Fruit fly (Drosophila melanogaster) whole organism, wandering third instar larva: ENCODE results near the gene CG11893.
A peak's percentile ranks its signal among the peaks of the same experiment; 100 is the strongest.

Experiments
- Abd-B ChIP-seq: fragments of >200 bp; optimal IDR thresholded peaks from 2 replicates; lab custom pipeline; 2017; ENCODE audit warnings: missing biosample characterization, missing genetic modification characterization
- CG32264 ChIP-seq: fragments of 200-800 bp; sonication (Bioruptor generic); optimal IDR thresholded peaks from 2 replicates; lab custom pipeline; 2016; ENCODE audit warnings: missing biosample characterization, missing genetic modification characterization
- CG9705 ChIP-seq: fragments of 200-800 bp; sonication (Bioruptor generic); optimal IDR thresholded peaks from 2 replicates; lab custom pipeline; 2018; ENCODE audit warnings: missing biosample characterization, mild to moderate bottlenecking, missing genetic modification characterization
- CrebA ChIP-seq: fragments of 200-800 bp; sonication (Bioruptor generic); optimal IDR thresholded peaks from 2 replicates; lab custom pipeline; 2016; ENCODE audit warnings: missing biosample characterization, mild to moderate bottlenecking, missing genetic modification characterization, borderline replicate concordance
- Dfd ChIP-seq: fragments of >200 bp; optimal IDR thresholded peaks from 2 replicates; lab custom pipeline; 2017; ENCODE audit warnings: missing biosample characterization, missing genetic modification characterization
- Dif ChIP-seq: fragments of 200-275, 200-300 bp; sonication (Bioruptor generic); optimal IDR thresholded peaks from 2 replicates; lab custom pipeline; 2018; ENCODE audit warnings: missing biosample characterization, missing genetic modification characterization; ENCODE audit not compliant: partially characterized antibody
- GATAd ChIP-seq: sonication (Bioruptor generic); optimal IDR thresholded peaks from 2 replicates; lab custom pipeline; 2016; ENCODE audit warnings: missing biosample characterization, missing genetic modification characterization
- HLH106 ChIP-seq: fragments of 200-800 bp; optimal IDR thresholded peaks from 3 replicates; lab custom pipeline; 2019; ENCODE audit warnings: missing biosample characterization, mild to moderate bottlenecking, missing genetic modification characterization, moderate library complexity
- Hnf4 ChIP-seq: fragments of 200-800 bp; sonication (Bioruptor generic); optimal IDR thresholded peaks from 2 replicates; lab custom pipeline; 2016; ENCODE audit warnings: missing biosample characterization, mild to moderate bottlenecking, missing genetic modification characterization
- Hr78 ChIP-seq: fragments of >200 bp; optimal IDR thresholded peaks from 2 replicates; lab custom pipeline; 2017; ENCODE audit warnings: missing biosample characterization, missing genetic modification characterization
- Hr83 ChIP-seq: fragments of 200-300 bp; sonication (Bioruptor generic); optimal IDR thresholded peaks from 2 replicates; lab custom pipeline; 2016; ENCODE audit warnings: missing biosample characterization, mild to moderate bottlenecking, missing genetic modification characterization, moderate library complexity; ENCODE audit not compliant: poor library complexity, severe bottlenecking
- Jra ChIP-seq: sonication (Bioruptor generic); optimal IDR thresholded peaks from 2 replicates; lab custom pipeline; 2016; ENCODE audit warnings: missing biosample characterization, missing genetic modification characterization
- Mio ChIP-seq: sonication (Bioruptor generic); optimal IDR thresholded peaks from 2 replicates; lab custom pipeline; 2016; ENCODE audit warnings: missing biosample characterization, missing genetic modification characterization
- Myc ChIP-seq: fragments of >200 bp; optimal IDR thresholded peaks from 2 replicates; lab custom pipeline; 2017
- N ChIP-seq: fragments of >200 bp; optimal IDR thresholded peaks from 2 replicates; lab custom pipeline; 2018; ENCODE audit warnings: missing biosample characterization, missing external identifiers, missing genetic modification characterization
- OdsH ChIP-seq: fragments of 200-800 bp; sonication (Bioruptor generic); optimal IDR thresholded peaks from 2 replicates; lab custom pipeline; 2016; ENCODE audit warnings: missing biosample characterization, mild to moderate bottlenecking, missing genetic modification characterization
- Rel ChIP-seq, 2 experiments: fragments of 200-800 bp; sonication (Bioruptor generic) in 1 of 2; optimal IDR thresholded peaks; 2 replicates in 1 of 2; 3 replicates in 1 of 2; lab custom pipeline; 2016 to 2019; ENCODE audit warnings: mild to moderate bottlenecking in 2 of 2, missing biosample characterization in 2 of 2, missing genetic modification characterization in 2 of 2, moderate library complexity in 1 of 2
- Sp1 ChIP-seq: fragments of 200-800 bp; sonication (Bioruptor generic); optimal IDR thresholded peaks from 3 replicates; lab custom pipeline; 2019; ENCODE audit warnings: missing biosample characterization, mild to moderate bottlenecking, missing genetic modification characterization, moderate library complexity
- Vsx2 ChIP-seq: fragments of 200-300, 225-300 bp; sonication (Bioruptor generic); optimal IDR thresholded peaks from 2 replicates; lab custom pipeline; 2018; ENCODE audit warnings: missing biosample characterization, missing genetic modification characterization; ENCODE audit not compliant: partially characterized antibody
- br ChIP-seq: fragments of 200-800 bp; sonication (Bioruptor generic); optimal IDR thresholded peaks from 2 replicates; lab custom pipeline; 2016; ENCODE audit warnings: missing biosample characterization, missing genetic modification characterization
- brk ChIP-seq: fragments of 200-800 bp; sonication (Bioruptor generic); optimal IDR thresholded peaks from 2 replicates; lab custom pipeline; 2016; ENCODE audit warnings: missing biosample characterization, mild to moderate bottlenecking, missing genetic modification characterization
- dl ChIP-seq, 2 experiments: fragments of 175-275, 200-275 bp in 1 of 2; fragments of 200-275 bp in 1 of 2; sonication (Bioruptor generic); optimal IDR thresholded peaks; lab custom pipeline; 2018; ENCODE audit warnings: mild to moderate bottlenecking in 2 of 2, missing biosample characterization in 2 of 2, missing genetic modification characterization in 2 of 2, moderate library complexity in 2 of 2; ENCODE audit not compliant: partially characterized antibody in 2 of 2, insufficient read depth in 1 of 2
- dmrt93B ChIP-seq: fragments of 200-800 bp; sonication (Bioruptor generic); optimal IDR thresholded peaks from 2 replicates; lab custom pipeline; 2018; ENCODE audit warnings: missing biosample characterization, mild to moderate bottlenecking, missing genetic modification characterization
- dsf ChIP-seq: sonication (Bioruptor generic); optimal IDR thresholded peaks from 2 replicates; lab custom pipeline; 2016; ENCODE audit warnings: missing biosample characterization, missing genetic modification characterization, borderline replicate concordance
- ey ChIP-seq: fragments of 200-800 bp; sonication (Bioruptor generic); optimal IDR thresholded peaks from 2 replicates; lab custom pipeline; 2016; ENCODE audit warnings: missing biosample characterization, missing genetic modification characterization
- foxo ChIP-seq, 2 experiments: fragments of 200-800 bp; sonication (Bioruptor generic); optimal IDR thresholded peaks; 2 replicates in 1 of 2; 3 replicates in 1 of 2; lab custom pipeline; 2016 to 2017; ENCODE audit warnings: missing biosample characterization in 2 of 2, missing genetic modification characterization in 2 of 2
- fru ChIP-seq: fragments of 200-800 bp; sonication (Bioruptor generic); optimal IDR thresholded peaks from 3 replicates; lab custom pipeline; 2016; ENCODE audit warnings: missing biosample characterization, mild to moderate bottlenecking, missing genetic modification characterization
- h ChIP-seq: fragments of 200-800 bp; sonication (Bioruptor generic); optimal IDR thresholded peaks from 3 replicates; lab custom pipeline; 2016; ENCODE audit warnings: missing biosample characterization, mild to moderate bottlenecking, missing genetic modification characterization
- jim ChIP-seq: fragments of 175-275, 200-325 bp; sonication (Bioruptor generic); optimal IDR thresholded peaks from 2 replicates; lab custom pipeline; 2016; ENCODE audit warnings: missing biosample characterization, mild to moderate bottlenecking, missing genetic modification characterization
- lola ChIP-seq: fragments of >200 bp; optimal IDR thresholded peaks from 2 replicates; lab custom pipeline; 2017; ENCODE audit warnings: missing biosample characterization, missing genetic modification characterization
- pan ChIP-seq: fragments of >200 bp; optimal IDR thresholded peaks from 2 replicates; lab custom pipeline; 2017
- psq ChIP-seq: fragments of 200-800 bp; sonication (Bioruptor generic); optimal IDR thresholded peaks from 3 replicates; lab custom pipeline; 2017; ENCODE audit warnings: missing biosample characterization, mild to moderate bottlenecking, missing genetic modification characterization, moderate library complexity
- rgr ChIP-seq: fragments of 200-800 bp; sonication (Bioruptor generic); optimal IDR thresholded peaks from 3 replicates; lab custom pipeline; 2016; ENCODE audit warnings: missing biosample characterization, mild to moderate bottlenecking, missing genetic modification characterization
- sage ChIP-seq: fragments of 200-800 bp; sonication (Bioruptor generic); optimal IDR thresholded peaks from 2 replicates; lab custom pipeline; 2016; ENCODE audit warnings: missing biosample characterization, mild to moderate bottlenecking, missing genetic modification characterization
- sv ChIP-seq: fragments of 200-800 bp; sonication (Bioruptor generic); optimal IDR thresholded peaks from 3 replicates; lab custom pipeline; 2016; ENCODE audit warnings: missing biosample characterization, missing genetic modification characterization
- tai ChIP-seq: sonication (Bioruptor generic); optimal IDR thresholded peaks from 2 replicates; lab custom pipeline; 2016; ENCODE audit warnings: missing biosample characterization, missing genetic modification characterization
- usp ChIP-seq: fragments of >200 bp; optimal IDR thresholded peaks from 2 replicates; lab custom pipeline; 2017; ENCODE audit warnings: missing biosample characterization, missing genetic modification characterization
- woc ChIP-seq: sonication (Bioruptor generic); optimal IDR thresholded peaks from 2 replicates; lab custom pipeline; 2016; ENCODE audit warnings: missing biosample characterization, mild to moderate bottlenecking, missing genetic modification characterization

Gene CG11893

DNA sequence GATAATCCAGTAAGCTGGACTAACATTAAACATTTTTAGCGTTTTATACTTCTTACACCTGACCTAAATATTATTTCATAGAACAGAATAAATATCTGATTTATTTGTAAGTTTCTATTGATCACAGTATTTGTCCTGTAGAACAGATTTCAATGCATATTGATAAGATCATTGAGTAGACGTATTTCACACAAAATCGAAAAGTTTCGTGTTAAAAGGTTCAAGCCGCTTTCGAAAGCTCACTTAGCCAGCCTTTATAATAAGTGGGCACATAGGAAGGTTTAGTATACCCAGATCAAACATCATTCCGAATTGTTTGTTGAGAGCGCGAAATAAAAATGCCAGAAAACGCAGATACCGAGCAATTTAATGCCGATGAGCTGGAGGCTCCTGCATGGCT is at the start of gene CG11893:
Gene CG11893, plus strand, starts transcription at position 301 of the 400 bp plus-strand sequence.
- no peak for TF ChIP-seq Mio (GFP tag; lab: Kevin White, UChicago)
- no peak for TF ChIP-seq dmrt93B (GFP tag; lab: Kevin White, UChicago)
- no peak for TF ChIP-seq sage (GFP tag; lab: Kevin White, UChicago)
- no peak for TF ChIP-seq br
- TF ChIP-seq usp, result no peak
- TF ChIP-seq sv (GFP tag; lab: Kevin White, UChicago), result no peak
- TF ChIP-seq Sp1 (GFP tag; lab: Kevin White, UChicago), result no peak
- TF ChIP-seq, all 38 proteins: peak for 0

DNA sequence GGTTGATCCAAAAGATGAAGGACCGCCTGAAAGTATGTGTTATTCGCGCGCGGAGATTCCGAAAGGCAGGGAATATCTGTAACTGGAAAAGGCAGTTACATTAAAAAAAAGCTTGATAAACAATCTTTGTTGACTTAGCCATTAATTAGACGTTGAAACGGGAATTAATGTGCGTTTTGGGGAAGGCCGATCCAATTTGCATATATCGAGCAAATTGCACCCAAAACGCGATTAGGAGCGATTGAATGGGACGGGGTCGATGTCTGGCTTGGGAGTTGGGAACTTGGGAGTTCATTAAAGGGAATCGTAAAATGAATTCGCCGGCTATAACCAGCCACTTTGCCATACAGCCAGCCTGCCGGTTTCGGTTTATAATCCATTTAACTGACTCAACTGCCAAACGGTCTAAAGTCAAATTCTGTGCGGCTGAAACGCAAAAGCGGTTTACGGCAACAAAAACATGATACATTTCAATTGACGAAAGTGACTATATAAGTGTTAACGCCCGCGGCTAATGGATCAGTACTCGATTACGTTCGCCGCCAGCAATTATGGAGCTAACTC is 48.1 kb upstream of the CG11893 start, which contains the start of gene CG11854:
Gene CG11854, plus strand, starts transcription at position 514 of the 564 bp plus-strand sequence.
- TF ChIP-seq Dif, result no peak
- TF ChIP-seq CrebA, result no peak
- no peak for TF ChIP-seq Abd-B (GFP tag; lab: Kevin White, UChicago)
- TF ChIP-seq usp, result no peak
- TF ChIP-seq Rel (GFP tag; optimal IDR thresholded peaks at IDR 0.05; lab: Kevin White, UChicago), result no peak
- TF ChIP-seq Rel (tag; optimal IDR thresholded peaks at IDR 0.05; lab: Kevin White, UChicago), result peak; percentile 76
- no peak for TF ChIP-seq dl (GFP tag; optimal IDR thresholded peaks at IDR 0.05; lab: Kevin White, UChicago; ENCODE audit: insufficient read depth in 1 of 2, partially characterized antibody in 2 of 2)
- TF ChIP-seq Hr78 (GFP tag; lab: Kevin White, UChicago), result no peak
- TF ChIP-seq Sp1 (GFP tag; lab: Kevin White, UChicago), result no peak

DNA sequence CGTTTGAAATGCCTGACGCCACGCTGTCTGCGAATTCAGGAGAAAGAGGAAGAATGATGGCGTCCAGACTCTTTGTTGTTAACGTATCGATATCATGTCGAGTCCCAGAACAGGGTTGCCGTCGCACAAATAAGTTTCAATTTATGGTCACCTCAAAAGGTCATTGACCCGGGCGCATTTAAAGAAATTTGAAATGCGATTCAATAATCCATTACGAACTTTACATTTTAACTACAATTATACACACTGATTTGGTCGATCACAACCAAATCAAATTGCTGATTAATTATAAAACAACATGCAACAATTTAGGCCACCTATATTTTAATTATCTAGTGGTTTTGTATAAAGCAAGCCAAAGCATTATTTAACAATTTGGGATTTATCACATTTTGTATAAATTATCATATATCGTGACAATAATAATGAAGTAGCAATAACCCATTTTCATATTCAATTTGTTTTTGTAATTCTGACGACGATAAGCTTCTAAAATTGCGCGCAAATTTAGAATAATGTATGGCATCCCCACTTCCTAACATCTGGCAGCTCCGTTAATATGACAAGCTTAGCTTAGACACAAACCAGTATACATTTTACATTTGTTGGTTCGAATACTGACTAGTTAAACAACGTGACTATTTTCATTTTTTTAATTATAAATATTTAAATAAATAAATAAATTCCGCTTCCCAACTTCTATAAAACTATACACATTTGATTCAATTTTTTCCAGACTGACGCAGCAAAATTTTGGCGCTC is 44.5 kb upstream of the CG11893 start, which contains the start of gene bam:
Gene bam, minus strand, starts transcription at position 58 of the 762 bp plus-strand sequence.
- TF ChIP-seq Rel (GFP tag; optimal IDR thresholded peaks at IDR 0.05; lab: Kevin White, UChicago) (no peak), Rel (tag; optimal IDR thresholded peaks at IDR 0.05; lab: Kevin White, UChicago) (peak; percentile 77), Myc (lab: Kevin White, UChicago) (peak; percentile 51), GATAd (GFP tag; lab: Kevin White, UChicago) (no peak)
- TF ChIP-seq, all 38 proteins: peak for 2

DNA sequence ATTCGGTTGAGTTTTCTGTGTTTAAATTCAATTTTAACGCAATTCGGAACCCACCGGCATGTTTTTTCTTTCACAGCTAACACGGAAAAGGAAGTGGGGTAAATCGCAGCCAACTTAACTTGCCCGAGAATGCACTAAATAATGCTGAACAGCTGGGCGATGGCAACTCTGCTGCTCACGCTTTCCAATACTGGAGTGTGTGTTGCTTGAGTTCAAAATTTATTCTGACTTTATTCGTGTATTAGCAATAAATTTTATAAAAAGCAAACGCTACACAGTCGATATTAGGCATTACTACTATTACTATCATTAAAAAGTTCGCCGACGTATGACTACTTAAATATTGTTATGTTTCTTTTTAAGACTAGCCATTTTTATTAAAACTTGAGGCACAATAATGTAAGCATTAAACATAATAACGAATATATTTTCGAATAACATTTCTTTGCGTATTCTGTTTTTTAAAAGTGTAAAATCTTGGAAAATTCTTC is 42.3 kb upstream of the CG11893 start, which contains the start of the genes RpS27 and Nup37:
Gene RpS27, minus strand, starts transcription at position 136 of the 491 bp plus-strand sequence.
Gene Nup37, plus strand, starts transcription at position 280 of the 491 bp plus-strand sequence.
- TF ChIP-seq rgr (GFP tag; lab: Kevin White, UChicago) (peak; percentile 99), foxo (GFP tag; optimal IDR thresholded peaks at IDR 0.05; lab: Kevin White, UChicago) (peak; percentile 81 to 97), CrebA (no peak), dmrt93B (GFP tag; lab: Kevin White, UChicago) (peak; percentile 99), tai (no peak), sage (GFP tag; lab: Kevin White, UChicago) (peak; percentile 66), Hnf4 (GFP tag; lab: Kevin White, UChicago) (no peak), br (peak; percentile 98), Hr83 (peak; percentile 99), ey (GFP tag; lab: Kevin White, UChicago) (peak; percentile 90), Dif (no peak), Rel (GFP tag; optimal IDR thresholded peaks at IDR 0.05; lab: Kevin White, UChicago) (peak; percentile 53), Rel (tag; optimal IDR thresholded peaks at IDR 0.05; lab: Kevin White, UChicago) (peak; percentile 83), jim (GFP tag; lab: Kevin White, UChicago) (peak; percentile 7), woc (peak; percentile 77), OdsH (GFP tag; lab: Kevin White, UChicago) (peak; percentile 95), brk (no peak), Dfd (no peak), Myc (lab: Kevin White, UChicago) (peak; percentile 25), dsf (GFP tag; lab: Kevin White, UChicago) (peak; percentile 79), lola (no peak), psq (GFP tag; lab: Kevin White, UChicago) (peak; percentile 89), sv (GFP tag; lab: Kevin White, UChicago) (peak; percentile 96), CG32264 (GFP tag; lab: Kevin White, UChicago) (peak; percentile 91), HLH106 (tag; lab: Kevin White, UChicago) (peak; percentile 96), GATAd (GFP tag; lab: Kevin White, UChicago) (peak; percentile 89), Jra (GFP tag; lab: Kevin White, UChicago) (no peak), CG9705 (GFP tag; lab: Kevin White, UChicago) (peak; percentile 99), pan (lab: Kevin White, UChicago) (no peak), Vsx2 (GFP tag; lab: Kevin White, UChicago) (no peak), dl (GFP tag; optimal IDR thresholded peaks at IDR 0.05; lab: Kevin White, UChicago; ENCODE audit: insufficient read depth in 1 of 2, partially characterized antibody in 2 of 2) (no peak), N (no peak), usp (no peak), fru (peak; percentile 96), Sp1 (GFP tag; lab: Kevin White, UChicago) (peak; percentile 97), h (GFP tag; lab: Kevin White, UChicago) (peak; percentile 96), Hr78 (GFP tag; lab: Kevin White, UChicago) (no peak), Mio (GFP tag; lab: Kevin White, UChicago) (peak; percentile 92)
